Worm (Caenorhabditis elegans) whole organism, early embryonic: ENCODE data around the gene hpo-31.

Experiments
- B0310.2 ChIP-seq: sonication (generic microtip); optimal IDR thresholded peaks from 2 replicates; lab custom pipeline; 2016; ENCODE audit warnings: mild to moderate bottlenecking, missing genetic modification characterization, missing compliant biosample characterization
- ama-1 ChIP-seq: fragments of 150-350 bp; optimal IDR thresholded peaks from 2 replicates; lab custom pipeline; 2014
- ceh-36 ChIP-seq: sonication (generic microtip); optimal IDR thresholded peaks from 2 replicates; lab custom pipeline; 2016; ENCODE audit warnings: missing genetic modification characterization, inconsistent platforms, missing compliant biosample characterization
- flt-1 ChIP-seq: fragments of 200-800 bp; sonication (Bioruptor generic); IDR thresholded peaks from 2 replicates; pipeline ENCODE4 v1.3.6; 2022; ENCODE audit warnings: missing genetic modification characterization, missing compliant biosample characterization
- pes-1 ChIP-seq: fragments of 200-800 bp; sonication (Bioruptor generic); IDR thresholded peaks from 2 replicates; pipeline ENCODE4 v1.3.6; 2022; ENCODE audit warnings: missing genetic modification reagents, missing genetic modification characterization, missing compliant biosample characterization
- tra-4 ChIP-seq: sonication (generic microtip); optimal IDR thresholded peaks from 2 replicates; lab custom pipeline; 2017; ENCODE audit warnings: missing genetic modification characterization, missing compliant biosample characterization

- TF ChIP-seq ama-1 (no peak), tra-4 (tag; lab: Kevin White, UChicago) (no peak), flt-1 (no peak), pes-1 (GFP tag; lab: Robert Waterston, UW) (no peak), B0310.2 (tag; lab: Kevin White, UChicago) (no peak), ceh-36 (tag; lab: Kevin White, UChicago) (no peak)
These were observed 25.5 kb downstream of the hpo-31 start, which contains the start of gene srx-133 for ce11 chrV:13848379-13848778.
